Fruit fly (Drosophila melanogaster) whole organism, prepupa: ENCODE data around the gene awd.

Source experiments
- Blimp-1 ChIP-seq: fragments of 200-800 bp; sonication (Bioruptor generic); optimal IDR thresholded peaks from 3 replicates; lab custom pipeline; 2017; ENCODE audit warnings: missing biosample characterization, missing genetic modification characterization, mild to moderate bottlenecking, moderate library complexity, missing genetic modification reagents
- CG10631 ChIP-seq: fragments of 200-800 bp; sonication (Bioruptor generic); optimal IDR thresholded peaks from 2 replicates; lab custom pipeline; 2016; ENCODE audit warnings: missing biosample characterization, missing genetic modification characterization
- CG11294 ChIP-seq: fragments of 200-800 bp; sonication (Bioruptor generic); IDR thresholded peaks from 2 replicates; pipeline ENCODE4 v1.3.6; 2022; ENCODE audit warnings: missing biosample characterization, missing genetic modification characterization
- CG11762 ChIP-seq: fragments of 200-800 bp; sonication (Bioruptor generic); optimal IDR thresholded peaks from 3 replicates; lab custom pipeline; 2016; ENCODE audit warnings: missing biosample characterization, missing genetic modification characterization; ENCODE audit not compliant: insufficient read depth
- CG11902 ChIP-seq: fragments of 200-800 bp; sonication (Bioruptor generic); optimal IDR thresholded peaks from 3 replicates; lab custom pipeline; 2016; ENCODE audit warnings: missing biosample characterization, missing genetic modification characterization
- CG15336 ChIP-seq: fragments of 200-800 bp; sonication (Bioruptor generic); IDR thresholded peaks from 2 replicates; pipeline ENCODE4 v1.3.6; 2022; ENCODE audit warnings: missing biosample characterization, missing genetic modification characterization
- CG1621 ChIP-seq: fragments of 200-800 bp; sonication (Bioruptor generic); optimal IDR thresholded peaks from 3 replicates; lab custom pipeline; 2018; ENCODE audit warnings: missing biosample characterization, mild to moderate bottlenecking, missing genetic modification characterization
- CG16779 ChIP-seq: fragments of 200-800 bp; sonication (Bioruptor generic); optimal IDR thresholded peaks from 3 replicates; lab custom pipeline; 2017; ENCODE audit warnings: missing biosample characterization, mild to moderate bottlenecking, missing genetic modification characterization
- CG3032 ChIP-seq: fragments of 200-800 bp; optimal IDR thresholded peaks from 2 replicates; lab custom pipeline; 2019; ENCODE audit warnings: missing biosample characterization, mild to moderate bottlenecking, missing genetic modification characterization, moderate library complexity
- CG31627 ChIP-seq: fragments of 200-800 bp; sonication (Bioruptor generic); optimal IDR thresholded peaks from 3 replicates; lab custom pipeline; 2016; ENCODE audit warnings: missing biosample characterization, missing genetic modification characterization
- CG32006 ChIP-seq: fragments of 200-800 bp; sonication (Bioruptor generic); optimal IDR thresholded peaks from 3 replicates; lab custom pipeline; 2017; ENCODE audit warnings: missing biosample characterization, mild to moderate bottlenecking, missing genetic modification characterization
- CG3919 ChIP-seq: fragments of 200-800 bp; sonication (Bioruptor generic); optimal IDR thresholded peaks from 3 replicates; lab custom pipeline; 2016; ENCODE audit warnings: missing biosample characterization, missing genetic modification characterization
- CG4318 ChIP-seq: fragments of 200-800 bp; sonication (Bioruptor generic); optimal IDR thresholded peaks from 3 replicates; lab custom pipeline; 2017; ENCODE audit warnings: missing biosample characterization, mild to moderate bottlenecking, missing genetic modification characterization
- CG6163 ChIP-seq: fragments of 200-800 bp; sonication (Bioruptor generic); IDR thresholded peaks from 3 replicates; pipeline ENCODE4 v1.3.6; 2022; ENCODE audit warnings: missing biosample characterization, missing genetic modification characterization
- CG6276 ChIP-seq: fragments of 200-800 bp; sonication (Bioruptor generic); optimal IDR thresholded peaks from 2 replicates; lab custom pipeline; 2017; ENCODE audit warnings: missing biosample characterization, mild to moderate bottlenecking, missing genetic modification characterization
- CG6792 ChIP-seq: fragments of 200-800 bp; sonication (Bioruptor generic); optimal IDR thresholded peaks from 3 replicates; lab custom pipeline; 2016; ENCODE audit warnings: missing biosample characterization, missing genetic modification characterization
- CG6808 ChIP-seq: fragments of 200-800 bp; sonication (Bioruptor generic); optimal IDR thresholded peaks from 3 replicates; lab custom pipeline; 2017; ENCODE audit warnings: missing biosample characterization, missing genetic modification characterization, mild to moderate bottlenecking, moderate library complexity, missing genetic modification reagents
- CG6854 ChIP-seq: fragments of 200-800 bp; sonication (Bioruptor generic); optimal IDR thresholded peaks from 2 replicates; lab custom pipeline; 2017; ENCODE audit warnings: missing biosample characterization, mild to moderate bottlenecking, missing genetic modification characterization
- CG7368 ChIP-seq: fragments of 200-800 bp; sonication (Bioruptor generic); optimal IDR thresholded peaks from 3 replicates; lab custom pipeline; 2016; ENCODE audit warnings: missing biosample characterization, missing genetic modification characterization
- CG8119 ChIP-seq: fragments of 200-800 bp; sonication (Bioruptor generic); IDR thresholded peaks from 3 replicates; pipeline ENCODE4 v1.3.6; 2022; ENCODE audit warnings: missing biosample characterization, missing genetic modification characterization
- CG8319 ChIP-seq: fragments of 200-800 bp; sonication (Bioruptor generic); optimal IDR thresholded peaks from 3 replicates; lab custom pipeline; 2016; ENCODE audit warnings: missing biosample characterization, missing genetic modification characterization
- CG8632 ChIP-seq: fragments of 200-800 bp; sonication (Bioruptor generic); optimal IDR thresholded peaks from 3 replicates; lab custom pipeline; 2016; ENCODE audit warnings: missing biosample characterization, missing genetic modification characterization
- CG9139 ChIP-seq: fragments of 200-800 bp; sonication (Bioruptor generic); optimal IDR thresholded peaks from 3 replicates; lab custom pipeline; 2017; ENCODE audit warnings: missing biosample characterization, mild to moderate bottlenecking, missing genetic modification characterization
- Eip75B ChIP-seq: fragments of 200-800 bp; sonication (Bioruptor generic); optimal IDR thresholded peaks from 3 replicates; lab custom pipeline; 2016; ENCODE audit warnings: missing biosample characterization, missing genetic modification characterization
- Eip78C ChIP-seq: fragments of 200-800 bp; sonication (Bioruptor generic); peaks from one replicate; lab custom pipeline; 2016; ENCODE audit warnings: missing biosample characterization, missing genetic modification characterization
- Eip93F ChIP-seq: fragments of 200-800 bp; sonication (Bioruptor generic); optimal IDR thresholded peaks from 2 replicates; lab custom pipeline; 2016; ENCODE audit warnings: missing biosample characterization, mild to moderate bottlenecking, missing genetic modification characterization
- Ets21C ChIP-seq: fragments of 200-800 bp; sonication (Bioruptor generic); optimal IDR thresholded peaks from 3 replicates; lab custom pipeline; 2016; ENCODE audit warnings: missing biosample characterization, missing genetic modification characterization
- Ets96B ChIP-seq: fragments of 200-800 bp; optimal IDR thresholded peaks from 2 replicates; lab custom pipeline; 2019; ENCODE audit warnings: missing biosample characterization, mild to moderate bottlenecking, missing genetic modification characterization, moderate library complexity
- Gug ChIP-seq: fragments of 200-800 bp; sonication (Bioruptor generic); IDR thresholded peaks from 2 replicates; pipeline ENCODE4 v1.3.6; 2022; ENCODE audit warnings: missing biosample characterization, missing genetic modification characterization
- Lpt ChIP-seq: fragments of 200-800 bp; sonication (Bioruptor generic); optimal IDR thresholded peaks from 3 replicates; lab custom pipeline; 2016; ENCODE audit warnings: missing biosample characterization, missing genetic modification characterization
- Met ChIP-seq: fragments of 200-800 bp; sonication (Bioruptor generic); optimal IDR thresholded peaks from 3 replicates; lab custom pipeline; 2016; ENCODE audit warnings: missing biosample characterization, missing genetic modification characterization
- Smox ChIP-seq: fragments of 200-800 bp; sonication (Bioruptor generic); optimal IDR thresholded peaks from 3 replicates; lab custom pipeline; 2016; ENCODE audit warnings: missing biosample characterization, missing genetic modification characterization
- Sox102F ChIP-seq: fragments of 200-800 bp; sonication (Bioruptor generic); optimal IDR thresholded peaks from 2 replicates; lab custom pipeline; 2016; ENCODE audit warnings: missing biosample characterization, mild to moderate bottlenecking, missing genetic modification characterization
- achi ChIP-seq: fragments of 200-800 bp; sonication (Bioruptor generic); optimal IDR thresholded peaks from 3 replicates; lab custom pipeline; 2016; ENCODE audit warnings: missing biosample characterization, missing genetic modification characterization
- acj6 ChIP-seq: fragments of 200-800 bp; sonication (Bioruptor generic); optimal IDR thresholded peaks from 3 replicates; lab custom pipeline; 2016; ENCODE audit warnings: missing biosample characterization, missing genetic modification characterization
- cyc ChIP-seq: fragments of 200-800 bp; sonication (Bioruptor generic); optimal IDR thresholded peaks from 3 replicates; lab custom pipeline; 2016; ENCODE audit warnings: missing biosample characterization, missing genetic modification characterization
- dac ChIP-seq: fragments of 200-800 bp; sonication (Bioruptor generic); optimal IDR thresholded peaks from 2 replicates; lab custom pipeline; 2017; ENCODE audit warnings: missing biosample characterization, mild to moderate bottlenecking, missing genetic modification characterization
- dsx ChIP-seq: fragments of 200-800 bp; optimal IDR thresholded peaks from 3 replicates; lab custom pipeline; 2019; ENCODE audit warnings: missing biosample characterization, mild to moderate bottlenecking, missing genetic modification characterization, moderate library complexity; ENCODE audit not compliant: poor library complexity, severe bottlenecking
- eg ChIP-seq: fragments of 200-800 bp; sonication (Bioruptor generic); IDR thresholded peaks from 3 replicates; pipeline ENCODE4 v1.3.6; 2022; ENCODE audit warnings: missing biosample characterization, missing genetic modification characterization
- esn ChIP-seq: fragments of 200-800 bp; sonication (Bioruptor generic); optimal IDR thresholded peaks from 2 replicates; lab custom pipeline; 2016; ENCODE audit warnings: missing biosample characterization, mild to moderate bottlenecking, missing genetic modification characterization, moderate library complexity
- fd59A ChIP-seq: fragments of 200-800 bp; sonication (Bioruptor generic); optimal IDR thresholded peaks from 2 replicates; lab custom pipeline; 2017; ENCODE audit warnings: missing biosample characterization, mild to moderate bottlenecking, missing genetic modification characterization, missing genetic modification reagents
- fd85E ChIP-seq: fragments of 200-800 bp; sonication (Bioruptor generic); optimal IDR thresholded peaks from 3 replicates; lab custom pipeline; 2016; ENCODE audit warnings: missing biosample characterization, missing genetic modification characterization
- fkh ChIP-seq: fragments of 200-800 bp; sonication (Bioruptor generic); optimal IDR thresholded peaks from 3 replicates; lab custom pipeline; 2017; ENCODE audit warnings: missing biosample characterization, mild to moderate bottlenecking, missing genetic modification characterization, moderate library complexity
- lz ChIP-seq: fragments of 200-800 bp; sonication (Bioruptor generic); optimal IDR thresholded peaks from 3 replicates; lab custom pipeline; 2016; ENCODE audit warnings: missing biosample characterization, missing genetic modification characterization
- net ChIP-seq: fragments of 200-800 bp; sonication (Bioruptor generic); optimal IDR thresholded peaks from 3 replicates; lab custom pipeline; 2016; ENCODE audit warnings: missing biosample characterization, missing genetic modification characterization
- pdm3 ChIP-seq: fragments of 200-800 bp; sonication (Bioruptor generic); optimal IDR thresholded peaks from 3 replicates; lab custom pipeline; 2016; ENCODE audit warnings: missing biosample characterization, missing genetic modification characterization
- salr ChIP-seq, 2 experiments: fragments of 200-800 bp; sonication (Bioruptor generic); optimal IDR thresholded peaks; 3 replicates each; lab custom pipeline; 2016 to 2018; ENCODE audit warnings: missing biosample characterization in 2 of 2, missing genetic modification characterization in 2 of 2, mild to moderate bottlenecking in 1 of 2
- spab ChIP-seq: fragments of 200-800 bp; sonication (Bioruptor generic); optimal IDR thresholded peaks from 2 replicates; lab custom pipeline; 2017; ENCODE audit warnings: missing biosample characterization, mild to moderate bottlenecking, missing genetic modification characterization, missing genetic modification reagents
- ss ChIP-seq, 2 experiments: fragments of 200-800 bp; sonication (Bioruptor generic); optimal IDR thresholded peaks; 2 replicates in 1 of 2; 3 replicates in 1 of 2; lab custom pipeline; 2017 to 2018; ENCODE audit warnings: mild to moderate bottlenecking in 2 of 2, missing biosample characterization in 2 of 2, missing genetic modification characterization in 2 of 2, moderate library complexity in 1 of 2
- svp ChIP-seq: fragments of 200-800 bp; sonication (Bioruptor generic); peaks from one replicate; lab custom pipeline; 2016; ENCODE audit warnings: missing biosample characterization, missing genetic modification characterization
- topi ChIP-seq: fragments of 200-800 bp; sonication (Bioruptor generic); optimal IDR thresholded peaks from 3 replicates; lab custom pipeline; 2016; ENCODE audit warnings: missing biosample characterization, missing genetic modification characterization
- vri ChIP-seq: fragments of 200-800 bp; sonication (Bioruptor generic); optimal IDR thresholded peaks from 3 replicates; lab custom pipeline; 2016; ENCODE audit warnings: missing biosample characterization, mild to moderate bottlenecking, missing genetic modification characterization

Gene awd

dm6 chr3R:31745629-31746081 is at the start of gene awd:
awd (minus strand) TSS chr3R:31746077.
- TF ChIP-seq CG11902 (GFP tag; lab: Kevin White, UChicago) (no peak), salr (GFP tag; optimal IDR thresholded peaks at IDR 0.05; lab: Kevin White, UChicago) (no peak), Lpt (GFP tag; lab: Kevin White, UChicago) (no peak), esn (GFP tag; lab: Kevin White, UChicago) (peak; percentile 35), dsx (peak; percentile 10), fd59A (no peak), CG31627 (GFP tag; lab: Kevin White, UChicago) (no peak), CG6163 (GFP tag; lab: Robert Waterston, UW) (peak; percentile 14; the same call in 1 of the 3 replicates), Gug (GFP tag; lab: Robert Waterston, UW) (no peak), CG3919 (peak; percentile 1), CG11294 (no peak), CG7368 (GFP tag; lab: Kevin White, UChicago) (no peak), Ets21C (GFP tag; lab: Kevin White, UChicago) (no peak), CG8119 (GFP tag; lab: Robert Waterston, UW) (peak; percentile 49; the same call in 2 of the 3 replicates), svp (peak; percentile 86), Met (GFP tag; lab: Kevin White, UChicago) (peak; percentile 6), Sox102F (GFP tag; lab: Kevin White, UChicago) (no peak), lz (GFP tag; lab: Kevin White, UChicago) (no peak), CG8632 (GFP tag; lab: Kevin White, UChicago) (no peak), CG9139 (GFP tag; lab: Kevin White, UChicago) (peak; percentile 15), CG8319 (GFP tag; lab: Kevin White, UChicago) (no peak), eg (GFP tag; lab: Robert Waterston, UW) (no peak), Blimp-1 (no peak), CG11762 (GFP tag; lab: Kevin White, UChicago) (no peak), acj6 (no peak), CG1621 (tag; lab: Kevin White, UChicago) (peak; percentile 44), spab (GFP tag; lab: Kevin White, UChicago) (no peak), CG32006 (GFP tag; lab: Kevin White, UChicago) (no peak), cyc (GFP tag; lab: Kevin White, UChicago) (no peak), CG16779 (tag; lab: Kevin White, UChicago) (peak; percentile 28), achi (peak; percentile 18), pdm3 (GFP tag; lab: Kevin White, UChicago) (no peak), CG3032 (tag; lab: Kevin White, UChicago) (peak; percentile 9), net (GFP tag; lab: Kevin White, UChicago) (peak; percentile 7), CG6276 (no peak), CG6854 (GFP tag; lab: Kevin White, UChicago) (peak; percentile 45), vri (GFP tag; lab: Kevin White, UChicago) (no peak), Smox (GFP tag; lab: Kevin White, UChicago) (no peak), fkh (GFP tag; lab: Kevin White, UChicago) (no peak), CG6808 (GFP tag; lab: Kevin White, UChicago) (peak; percentile 25), fd85E (GFP tag; lab: Kevin White, UChicago) (no peak), Eip75B (GFP tag; lab: Kevin White, UChicago) (peak; percentile 51), topi (GFP tag; lab: Kevin White, UChicago) (peak; percentile 35), Eip93F (no peak), Ets96B (tag; lab: Kevin White, UChicago) (no peak), Eip78C (GFP tag; lab: Kevin White, UChicago) (peak; percentile 70), dac (GFP tag; lab: Kevin White, UChicago) (no peak), ss (GFP tag; optimal IDR thresholded peaks at IDR 0.05; lab: Kevin White, UChicago) (peak; percentile 42 to 47), CG4318 (no peak), CG10631 (GFP tag; lab: Kevin White, UChicago) (no peak), CG15336 (no peak), CG6792 (GFP tag; lab: Kevin White, UChicago) (no peak)
